Worm (Caenorhabditis elegans) whole organism, L1 larva: Measurements from ENCODE around the gene F40F8.5.

ENCODE experiments used
- C34B4.2 ChIP-seq: sonication (generic microtip); optimal IDR thresholded peaks from 2 replicates; lab custom pipeline; 2017; ENCODE audit warnings: mild to moderate bottlenecking, missing genetic modification characterization, missing compliant biosample characterization
- F16B12.6 ChIP-seq: fragments of 150-350 bp; optimal IDR thresholded peaks from 2 replicates; lab custom pipeline; 2014; ENCODE audit warnings: missing biosample characterization, missing genetic modification characterization
- aha-1 ChIP-seq: fragments of 150-350 bp; optimal IDR thresholded peaks from 2 replicates; lab custom pipeline; 2014; ENCODE audit warnings: missing biosample characterization, missing genetic modification characterization
- alr-1 ChIP-seq: fragments of 200-800 bp; sonication (Bioruptor generic); optimal IDR thresholded peaks from 2 replicates; lab custom pipeline; 2018; ENCODE audit warnings: borderline replicate concordance, mild to moderate bottlenecking, missing genetic modification characterization, missing compliant biosample characterization
- aly-2 ChIP-seq: fragments of 150-350 bp; optimal IDR thresholded peaks from 2 replicates; lab custom pipeline; 2014; ENCODE audit warnings: missing biosample characterization, missing genetic modification characterization
- ama-1 ChIP-seq: fragments of 150-350 bp; optimal IDR thresholded peaks from 2 replicates; lab custom pipeline; 2014
- blmp-1 ChIP-seq: fragments of 150-350 bp; optimal IDR thresholded peaks from 2 replicates; lab custom pipeline; 2014; ENCODE audit warnings: missing biosample characterization, missing genetic modification characterization
- ceh-82 ChIP-seq, 3 experiments: fragments of 150-350 bp in 1 of 3; sonication (generic microtip) in 2 of 3; optimal IDR thresholded peaks; 2 replicates each; lab custom pipeline; 2014 to 2017; ENCODE audit warnings: missing biosample characterization in 3 of 3, missing genetic modification characterization in 3 of 3
- ceh-88 ChIP-seq: fragments of 200-800 bp; sonication (Bioruptor generic); IDR thresholded peaks from 2 replicates; pipeline ENCODE4 v1.3.6; 2022; ENCODE audit warnings: missing genetic modification characterization, missing compliant biosample characterization
- dpl-1 ChIP-seq, 3 experiments: fragments of 150-350 bp in 2 of 3; sonication (generic microtip) in 1 of 3; optimal IDR thresholded peaks; 2 replicates each; lab custom pipeline; 2014 to 2017; ENCODE audit warnings: missing biosample characterization in 3 of 3, missing genetic modification characterization in 3 of 3, missing genetic modification reagents in 3 of 3
- dsc-1 ChIP-seq: sonication (generic microtip); optimal IDR thresholded peaks from 2 replicates; lab custom pipeline; 2016; ENCODE audit warnings: mild to moderate bottlenecking, missing genetic modification characterization, missing compliant biosample characterization
- efl-1 ChIP-seq, 4 experiments: fragments of 150-350 bp; optimal IDR thresholded peaks in 3 of 4; peaks in 1 of 4; 1 replicate in 1 of 4; 2 replicates in 3 of 4; lab custom pipeline; 2014; ENCODE audit warnings: missing biosample characterization in 2 of 4, missing genetic modification characterization in 2 of 4, missing genetic modification reagents in 2 of 4
- egl-27 ChIP-seq, 2 experiments: fragments of 150-350 bp in 1 of 2; sonication (generic microtip); optimal IDR thresholded peaks; 3 replicates each; lab custom pipeline; 2017 to 2018; ENCODE audit warnings: missing biosample characterization in 2 of 2, missing genetic modification characterization in 2 of 2, missing genetic modification reagents in 2 of 2
- fos-1 ChIP-seq: fragments of 150-350 bp; optimal IDR thresholded peaks from 2 replicates; lab custom pipeline; 2014; ENCODE audit warnings: missing biosample characterization, missing genetic modification characterization
- hlh-17 ChIP-seq: fragments of 200-800 bp; sonication (Bioruptor generic); optimal IDR thresholded peaks from 2 replicates; lab custom pipeline; 2018; ENCODE audit warnings: missing genetic modification characterization, mild to moderate bottlenecking, missing compliant biosample characterization, moderate library complexity, borderline replicate concordance
- hlh-4 ChIP-seq: sonication (generic microtip); optimal IDR thresholded peaks from 2 replicates; lab custom pipeline; 2016; ENCODE audit warnings: mild to moderate bottlenecking, missing genetic modification characterization, missing compliant biosample characterization
- hpl-2 ChIP-seq: fragments of 150-350 bp; optimal IDR thresholded peaks from 2 replicates; lab custom pipeline; 2014; ENCODE audit warnings: missing biosample characterization, missing genetic modification reagents, missing genetic modification characterization
- irx-1 ChIP-seq: sonication (generic microtip); optimal IDR thresholded peaks from 2 replicates; lab custom pipeline; 2016; ENCODE audit warnings: missing genetic modification characterization, missing compliant biosample characterization
- jun-1 ChIP-seq: fragments of 150-350 bp; optimal IDR thresholded peaks from 2 replicates; lab custom pipeline; 2014; ENCODE audit warnings: missing biosample characterization, missing genetic modification reagents, missing genetic modification characterization
- lin-13 ChIP-seq: fragments of 150-350 bp; optimal IDR thresholded peaks from 2 replicates; lab custom pipeline; 2014; ENCODE audit warnings: missing biosample characterization, missing genetic modification reagents, missing genetic modification characterization
- lin-14 ChIP-seq: fragments of 200-800 bp; sonication (Bioruptor generic); optimal IDR thresholded peaks from 2 replicates; lab custom pipeline; 2018; ENCODE audit warnings: mild to moderate bottlenecking, missing genetic modification characterization, moderate library complexity, missing compliant biosample characterization
- lin-35 ChIP-seq, 2 experiments: fragments of 150-350 bp; optimal IDR thresholded peaks; 2 replicates each; lab custom pipeline; 2014; ENCODE audit warnings: missing biosample characterization in 2 of 2, missing genetic modification characterization in 2 of 2, missing genetic modification reagents in 2 of 2
- lsy-2 ChIP-seq, 2 experiments: fragments of 150-350 bp; optimal IDR thresholded peaks; 2 replicates each; lab custom pipeline; 2014; ENCODE audit warnings: missing biosample characterization in 2 of 2, missing genetic modification characterization in 2 of 2
- nhr-237 ChIP-seq: fragments of 150-350 bp; optimal IDR thresholded peaks from 2 replicates; lab custom pipeline; 2014; ENCODE audit warnings: missing biosample characterization, missing genetic modification characterization
- nhr-76 ChIP-seq: sonication (generic microtip); optimal IDR thresholded peaks from 2 replicates; lab custom pipeline; 2017; ENCODE audit warnings: missing biosample characterization, missing genetic modification characterization
- nhr-85 ChIP-seq: sonication (generic microtip); peaks from one replicate; lab custom pipeline; 2016; ENCODE audit warnings: missing genetic modification characterization, inconsistent platforms, missing compliant biosample characterization
- nhr-90 ChIP-seq: sonication (generic microtip); optimal IDR thresholded peaks from 2 replicates; lab custom pipeline; 2016; ENCODE audit warnings: mild to moderate bottlenecking, missing genetic modification characterization, missing compliant biosample characterization; ENCODE audit not compliant: poor library complexity
- pag-3 ChIP-seq: sonication (generic microtip); optimal IDR thresholded peaks from 2 replicates; lab custom pipeline; 2017; ENCODE audit warnings: missing genetic modification characterization, mild to moderate bottlenecking, missing compliant biosample characterization, antibody characterized with exemption, borderline replicate concordance; ENCODE audit not compliant: insufficient read depth
- rnt-1 ChIP-seq: sonication (generic microtip); optimal IDR thresholded peaks from 2 replicates; lab custom pipeline; 2016; ENCODE audit warnings: mild to moderate bottlenecking, missing genetic modification characterization, moderate library complexity, missing compliant biosample characterization
- skn-1 ChIP-seq: fragments of 150-350 bp; optimal IDR thresholded peaks from 2 replicates; lab custom pipeline; 2014; ENCODE audit warnings: missing biosample characterization, missing genetic modification characterization
- snpc-4 ChIP-seq: fragments of 150-350 bp; optimal IDR thresholded peaks from 2 replicates; lab custom pipeline; 2014; ENCODE audit warnings: missing biosample characterization, missing genetic modification characterization
- snu-23 ChIP-seq: sonication (generic microtip); optimal IDR thresholded peaks from 2 replicates; lab custom pipeline; 2016; ENCODE audit warnings: missing genetic modification characterization, missing compliant biosample characterization
- swsn-7 ChIP-seq: sonication (generic microtip); optimal IDR thresholded peaks from 2 replicates; lab custom pipeline; 2016; ENCODE audit warnings: missing genetic modification characterization, missing compliant biosample characterization
- tlp-1 ChIP-seq: fragments of 150-350 bp; optimal IDR thresholded peaks from 2 replicates; lab custom pipeline; 2014; ENCODE audit warnings: missing biosample characterization, missing genetic modification characterization
- unc-30 ChIP-seq: sonication (generic microtip); optimal IDR thresholded peaks from 2 replicates; lab custom pipeline; 2017; ENCODE audit warnings: missing biosample characterization, missing genetic modification characterization
- zag-1 ChIP-seq: fragments of 150-350 bp; optimal IDR thresholded peaks from 2 replicates; lab custom pipeline; 2014; ENCODE audit warnings: missing biosample characterization, missing genetic modification characterization
- zip-4 ChIP-seq: fragments of 200-800 bp; sonication (Bioruptor generic); optimal IDR thresholded peaks from 2 replicates; lab custom pipeline; 2018; ENCODE audit warnings: mild to moderate bottlenecking, missing genetic modification characterization, moderate library complexity, missing compliant biosample characterization
- ztf-4 ChIP-seq: fragments of 150-350 bp; optimal IDR thresholded peaks from 2 replicates; lab custom pipeline; 2014; ENCODE audit warnings: missing biosample characterization, missing genetic modification characterization

Gene F40F8.5

ce11 chrII:11105981-11106711 lies 28.6 kb downstream of the F40F8.5 start, which contains the start of gene nasp-1:
TSS of gene nasp-1 (plus strand) at chrII:11106612.
- no peak for TF ChIP-seq alr-1 (tag; lab: Kevin White, UChicago)
- TF ChIP-seq hlh-17 = no peak
- TF ChIP-seq ceh-82 (tag; optimal IDR thresholded peaks at IDR 0.05; lab: Kevin White, UChicago) = no peak
- TF ChIP-seq jun-1 (tag; lab: Kevin White, UChicago) = no peak
- no peak for TF ChIP-seq snu-23
- no peak for TF ChIP-seq rnt-1 (tag; lab: Kevin White, UChicago)
- TF ChIP-seq hpl-2 = no peak
- TF ChIP-seq swsn-7 (tag; lab: Kevin White, UChicago) = no peak
- TF ChIP-seq egl-27 (tag; optimal IDR thresholded peaks at IDR 0.05; lab: Kevin White, UChicago) = no peak
- peak; percentile 6 for TF ChIP-seq nhr-90 (tag; lab: Kevin White, UChicago)
- no peak for TF ChIP-seq aly-2 (tag; lab: Kevin White, UChicago)
- TF ChIP-seq ama-1 = no peak
- no peak for TF ChIP-seq hlh-4
- TF ChIP-seq irx-1 = no peak
- TF ChIP-seq nhr-237 (tag; lab: Kevin White, UChicago) = no peak
- TF ChIP-seq zag-1 (tag; lab: Kevin White, UChicago) = no peak
- peak; percentile 57 for TF ChIP-seq F16B12.6 (tag; lab: Kevin White, UChicago)
- peak; percentile 46 to 76 (median 71) for TF ChIP-seq dpl-1 (GFP tag; optimal IDR thresholded peaks at IDR 0.05; lab: Kevin White, UChicago)
- TF ChIP-seq lsy-2 (tag; optimal IDR thresholded peaks at IDR 0.05; lab: Kevin White, UChicago) = peak; percentile 54 to 86
- no peak for TF ChIP-seq dsc-1 (tag; lab: Kevin White, UChicago)
- TF ChIP-seq nhr-85 (tag; lab: Kevin White, UChicago) = peak; percentile 47
- TF ChIP-seq lin-35 (GFP tag; optimal IDR thresholded peaks at IDR 0.05; lab: Kevin White, UChicago) = peak; percentile 54 to 80
- no peak for TF ChIP-seq blmp-1
- TF ChIP-seq efl-1 (optimal IDR thresholded peaks at IDR 0.05; lab: Kevin White, UChicago) = peak; percentile 72 to 92
- peak; percentile 72 to 96 for TF ChIP-seq efl-1 (GFP tag; optimal IDR thresholded peaks at IDR 0.05 in 1 of 2; lab: Kevin White, UChicago)
- no peak for TF ChIP-seq ztf-4 (tag; lab: Kevin White, UChicago)
- no peak for TF ChIP-seq ceh-88
- TF ChIP-seq skn-1 = no peak

ce11 chrII:11104162-11104561 lies 30.6 kb downstream of the F40F8.5 start, which contains the start of gene C09H10.9:
TSS of gene C09H10.9 (plus strand) at chrII:11104462.
- TF ChIP-seq lin-13 (GFP tag; lab: Kevin White, UChicago) (no peak), swsn-7 (tag; lab: Kevin White, UChicago) (no peak)

- TF ChIP-seq F16B12.6 (tag; lab: Kevin White, UChicago) = no peak
- no peak for TF ChIP-seq fos-1
- TF ChIP-seq nhr-76 = no peak
- no peak for TF ChIP-seq egl-27 (tag; optimal IDR thresholded peaks at IDR 0.05; lab: Kevin White, UChicago)
- no peak for TF ChIP-seq unc-30 (tag; lab: Kevin White, UChicago)
- TF ChIP-seq C34B4.2 = no peak
- TF ChIP-seq ceh-88 = no peak
- TF ChIP-seq zip-4 (GFP tag; lab: Kevin White, UChicago) = no peak
- TF ChIP-seq lin-35 (GFP tag; optimal IDR thresholded peaks at IDR 0.05; lab: Kevin White, UChicago) = no peak
- TF ChIP-seq pag-3 (tag; lab: Kevin White, UChicago) = no peak
- TF ChIP-seq snpc-4 (tag; lab: Kevin White, UChicago) = no peak
- no peak for TF ChIP-seq hlh-17
- TF ChIP-seq aha-1 (tag; lab: Kevin White, UChicago) = no peak
- TF ChIP-seq nhr-237 (tag; lab: Kevin White, UChicago) = no peak
- TF ChIP-seq jun-1 (tag; lab: Kevin White, UChicago) = no peak
- no peak for TF ChIP-seq dpl-1 (GFP tag; optimal IDR thresholded peaks at IDR 0.05; lab: Kevin White, UChicago)
- no peak for TF ChIP-seq rnt-1 (tag; lab: Kevin White, UChicago)
- TF ChIP-seq lin-14 (GFP tag; lab: Kevin White, UChicago) = no peak
- no peak for TF ChIP-seq tlp-1 (tag; lab: Kevin White, UChicago)
Observed at ce11 chrII:11103657-11104056, 31.1 kb downstream of the F40F8.5 start, which contains the start of gene C09H10.5. TSS of gene C09H10.5 (minus strand) at chrII:11103757.
